Worm (Caenorhabditis elegans): Measurements from ENCODE around the gene rgl-1.

- TF ChIP-seq ZK546.5 (tag; optimal IDR thresholded peaks at IDR 0.05) = no peak
- no peak for TF ChIP-seq lin-13 (GFP tag; optimal IDR thresholded peaks at IDR 0.05)
- no peak for TF ChIP-seq ces-1 (GFP tag; optimal IDR thresholded peaks at IDR 0.05)
- TF ChIP-seq mep-1 (tag; optimal IDR thresholded peaks at IDR 0.05) = no peak
- TF ChIP-seq unc-62 (GFP tag; optimal IDR thresholded peaks at IDR 0.05 in 1 of 2) = peak in 1 of 2 experiments; percentile 81
- TF ChIP-seq unc-62 (tag; optimal IDR thresholded peaks at IDR 0.05) = no peak
These were observed 35.5 kb downstream of the rgl-1 start for ce11 chrX:3184649-3185048.

All from whole organism, L4 larva.